Worm (Caenorhabditis elegans): ENCODE data around the gene B0304.2.
"Not testable (repeated sequence)": the region's sequence is repeated elsewhere in the genome, so short reads cannot be mapped to it uniquely, and the experiment has no call there.

- TF ChIP-seq ceh-100 (GFP tag; IDR thresholded peaks at IDR 0.05); snpc-4 (GFP tag; optimal IDR thresholded peaks at IDR 0.05); snpc-4 (tag; optimal IDR thresholded peaks at IDR 0.05): not testable (repeated sequence)
Observed at ce11 chrII:4554644-4555043, 31.2 kb downstream of the B0304.2 start.
